1 fruit fly cellular context compared by ENCODE assay signal in the genomic region with DNA sequence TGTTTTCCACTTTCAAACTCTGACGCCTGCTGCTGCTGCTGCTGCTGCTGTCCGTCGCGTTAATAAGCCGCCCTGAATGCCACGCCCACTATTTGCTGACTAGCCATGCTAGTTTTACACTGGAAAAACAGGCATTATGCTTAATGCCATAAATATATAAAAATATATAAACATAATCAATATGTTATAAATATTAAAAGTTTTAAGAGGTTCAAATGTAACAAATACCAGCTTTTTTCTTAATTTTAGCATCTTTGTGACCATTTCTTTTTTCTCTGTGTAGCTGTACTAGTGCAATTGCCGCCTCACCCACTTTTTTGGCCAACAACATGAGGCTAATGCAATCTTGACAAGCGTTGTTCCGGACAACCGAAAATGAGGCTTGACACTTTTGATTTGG.
A peak's percentile ranks its signal among the peaks of the same experiment; 100 is the strongest.
TF ChIP-seq lines count a peak whose summit lies in the region.

No protein-coding gene starts in this region.

TF ChIP-seq in whole organism, embryonic, 481 proteins besides CTCF, POLR2A, EP300 and RAD21 (continued from another document):
- no peak for TF ChIP-seq Drgx (GFP tag; IDR thresholded peaks at IDR 0.05; lab: Robert Waterston, UW)
- no peak for TF ChIP-seq CG4617 (GFP tag; optimal IDR thresholded peaks at IDR 0.05; lab: Kevin White, UChicago; ENCODE audit: borderline replicate concordance)
- no peak for TF ChIP-seq CG7963 (GFP tag; IDR thresholded peaks at IDR 0.05; lab: Robert Waterston, UW; ENCODE audit: partially characterized antibody)
- no peak for TF ChIP-seq CG43689 (GFP tag; IDR thresholded peaks at IDR 0.05; lab: Robert Waterston, UW)
- no peak for TF ChIP-seq so (GFP tag; IDR thresholded peaks at IDR 0.05; lab: Robert Waterston, UW)
- TF ChIP-seq CG1647 (GFP tag; optimal IDR thresholded peaks at IDR 0.05; lab: Kevin White, UChicago), result no peak
- peak; percentile 47 for TF ChIP-seq CG1233 (GFP tag; optimal IDR thresholded peaks at IDR 0.05; lab: Kevin White, UChicago)
- no peak for TF ChIP-seq D (optimal IDR thresholded peaks at IDR 0.05; lab: Kevin White, UChicago)
- TF ChIP-seq D (GFP tag; optimal IDR thresholded peaks at IDR 0.05; lab: Kevin White, UChicago), result peak; percentile 38
- no peak for TF ChIP-seq CG12071 (GFP tag; optimal IDR thresholded peaks at IDR 0.05; lab: Kevin White, UChicago)
- peak; percentile 20 for TF ChIP-seq Fer3 (tag; optimal IDR thresholded peaks at IDR 0.05; lab: Kevin White, UChicago)
- no peak for TF ChIP-seq Doc2 (GFP tag; IDR thresholded peaks at IDR 0.05; lab: Robert Waterston, UW)
- TF ChIP-seq CHES-1-like (GFP tag; optimal IDR thresholded peaks at IDR 0.05; lab: Kevin White, UChicago), result no peak
- TF ChIP-seq CG14710 (tag; optimal IDR thresholded peaks at IDR 0.05; lab: Kevin White, UChicago), result peak; percentile 44
- TF ChIP-seq ftz-f1 (GFP tag; optimal IDR thresholded peaks at IDR 0.05; lab: Kevin White, UChicago), result no peak
- TF ChIP-seq CG9797 (GFP tag; optimal IDR thresholded peaks at IDR 0.05; lab: Kevin White, UChicago), result no peak
- TF ChIP-seq CG42726 (GFP tag; IDR thresholded peaks at IDR 0.05; lab: Robert Waterston, UW; ENCODE audit: partially characterized antibody), result no peak
- no peak for TF ChIP-seq chif (GFP tag; optimal IDR thresholded peaks at IDR 0.05; lab: Kevin White, UChicago)
- no peak for TF ChIP-seq ato (GFP tag; IDR thresholded peaks at IDR 0.05; lab: Robert Waterston, UW; ENCODE audit: partially characterized antibody)
- TF ChIP-seq CG6854 (GFP tag; optimal IDR thresholded peaks at IDR 0.05; lab: Kevin White, UChicago), result peak; percentile 24
- TF ChIP-seq bsh (GFP tag; optimal IDR thresholded peaks at IDR 0.05; lab: Kevin White, UChicago), result peak in 1 of 2 experiments; percentile 60
- TF ChIP-seq Mad (GFP tag; optimal IDR thresholded peaks at IDR 0.05; lab: Kevin White, UChicago), result no peak
- no peak for TF ChIP-seq CG4328 (GFP tag; optimal IDR thresholded peaks at IDR 0.05; lab: Kevin White, UChicago)
- no peak for TF ChIP-seq CG8944 (GFP tag; optimal IDR thresholded peaks at IDR 0.05; lab: Kevin White, UChicago)
- peak; percentile 41 for TF ChIP-seq Sox102F (GFP tag; optimal IDR thresholded peaks at IDR 0.05; lab: Kevin White, UChicago)
- TF ChIP-seq MBD-R2 (GFP tag; IDR thresholded peaks at IDR 0.05; lab: Robert Waterston, UW), result no peak
- TF ChIP-seq CG33213 (GFP tag; optimal IDR thresholded peaks at IDR 0.05; lab: Kevin White, UChicago), result no peak
- TF ChIP-seq CG11504 (tag; optimal IDR thresholded peaks at IDR 0.05; lab: Kevin White, UChicago), result peak; percentile 65
- TF ChIP-seq sug (tag; optimal IDR thresholded peaks at IDR 0.05; lab: Kevin White, UChicago), result no peak
- peak; percentile 11 for TF ChIP-seq Sox100B (GFP tag; optimal IDR thresholded peaks at IDR 0.05; lab: Kevin White, UChicago)
- no peak for TF ChIP-seq CG17612 (GFP tag; IDR thresholded peaks at IDR 0.05; lab: Robert Waterston, UW)
- no peak for TF ChIP-seq nau (GFP tag; optimal IDR thresholded peaks at IDR 0.05; lab: Kevin White, UChicago)
- TF ChIP-seq E2f2 (GFP tag; IDR thresholded peaks at IDR 0.05; lab: Robert Waterston, UW), result peak; percentile 30; the same call in 1 of the 2 replicates
- TF ChIP-seq CG12942 (GFP tag; optimal IDR thresholded peaks at IDR 0.05; lab: Kevin White, UChicago), result no peak
- TF ChIP-seq Neu2 (GFP tag; optimal IDR thresholded peaks at IDR 0.05; lab: Kevin White, UChicago; ENCODE audit: borderline replicate concordance), result no peak
- TF ChIP-seq CG34422 (GFP tag; IDR thresholded peaks at IDR 0.05; lab: Robert Waterston, UW), result no peak
- no peak for TF ChIP-seq slp2 (GFP tag; optimal IDR thresholded peaks at IDR 0.05; lab: Kevin White, UChicago)
- no peak for TF ChIP-seq CG1832 (GFP tag; optimal IDR thresholded peaks at IDR 0.05; lab: Kevin White, UChicago)
- peak; percentile 26 for TF ChIP-seq CG13424 (tag; optimal IDR thresholded peaks at IDR 0.05; lab: Kevin White, UChicago)
- TF ChIP-seq psq (GFP tag; optimal IDR thresholded peaks at IDR 0.05; lab: Kevin White, UChicago), result no peak
- no peak for TF ChIP-seq CG14667 (GFP tag; IDR thresholded peaks at IDR 0.05; lab: Robert Waterston, UW)
- TF ChIP-seq CG4730 (GFP tag; IDR thresholded peaks at IDR 0.05; lab: Robert Waterston, UW), result peak; percentile 14; the same call in 1 of the 2 replicates
- peak; percentile 8 for TF ChIP-seq Nf-YC (tag; optimal IDR thresholded peaks at IDR 0.05; lab: Kevin White, UChicago)
- no peak for TF ChIP-seq HLHmδ (GFP tag; optimal IDR thresholded peaks at IDR 0.05; lab: Kevin White, UChicago)
- no peak; the same call in 2 of the 3 replicates for TF ChIP-seq croc (GFP tag; conservative IDR thresholded peaks at IDR 0.05; lab: Robert Waterston, UW)
- TF ChIP-seq corto (GFP tag; optimal IDR thresholded peaks at IDR 0.05; lab: Kevin White, UChicago), result no peak
- TF ChIP-seq org-1 (GFP tag; optimal IDR thresholded peaks at IDR 0.05; lab: Kevin White, UChicago), result no peak
- no peak for TF ChIP-seq CG13123 (GFP tag; optimal IDR thresholded peaks at IDR 0.05; lab: Kevin White, UChicago)
- TF ChIP-seq lola (GFP tag; optimal IDR thresholded peaks at IDR 0.05; lab: Kevin White, UChicago), result peak in 1 of 3 experiments; percentile 52
- no peak for TF ChIP-seq vfl (GFP tag; optimal IDR thresholded peaks at IDR 0.05; lab: Kevin White, UChicago)
- TF ChIP-seq MTF-1 (GFP tag; optimal IDR thresholded peaks at IDR 0.05; lab: Kevin White, UChicago; ENCODE audit: borderline replicate concordance), result no peak
- TF ChIP-seq gro (GFP tag; optimal IDR thresholded peaks at IDR 0.05; lab: Kevin White, UChicago), result no peak
- TF ChIP-seq CG13287 (GFP tag; IDR thresholded peaks at IDR 0.05; lab: Robert Waterston, UW; ENCODE audit: partially characterized antibody), result no peak
- no peak for TF ChIP-seq Lim3 (GFP tag; IDR thresholded peaks at IDR 0.05; lab: Robert Waterston, UW)
- TF ChIP-seq GATAe (GFP tag; conservative IDR thresholded peaks at IDR 0.05; lab: Robert Waterston, UW), result no peak
- TF ChIP-seq CG32767 (GFP tag; IDR thresholded peaks at IDR 0.05; lab: Robert Waterston, UW), result peak; percentile 21; the same call in 1 of the 2 replicates
- peak; percentile 43 for TF ChIP-seq Blimp-1 (GFP tag; optimal IDR thresholded peaks at IDR 0.05; lab: Kevin White, UChicago)
- no peak for TF ChIP-seq CG10565 (GFP tag; optimal IDR thresholded peaks at IDR 0.05; lab: Kevin White, UChicago)
- no peak for TF ChIP-seq CG6272 (GFP tag; IDR thresholded peaks at IDR 0.05; lab: Robert Waterston, UW)
- no peak for TF ChIP-seq pho (GFP tag; optimal IDR thresholded peaks at IDR 0.05; lab: Kevin White, UChicago)
- TF ChIP-seq CG17328 (GFP tag; IDR thresholded peaks at IDR 0.05; lab: Robert Waterston, UW), result peak; percentile 47; the same call in 1 of the 2 replicates
- peak; percentile 35 for TF ChIP-seq CG30431 (GFP tag; optimal IDR thresholded peaks at IDR 0.05; lab: Kevin White, UChicago)
- TF ChIP-seq Rx (GFP tag; IDR thresholded peaks at IDR 0.05; lab: Robert Waterston, UW), result no peak; the same call in 1 of the 2 replicates
- peak; percentile 9 for TF ChIP-seq Nf-YB (GFP tag; optimal IDR thresholded peaks at IDR 0.05; lab: Kevin White, UChicago)
- TF ChIP-seq wor (GFP tag; IDR thresholded peaks at IDR 0.05; lab: Robert Waterston, UW), result 0 out of 2 replicates have a peak, but pooled peaks have one; percentile 23
- TF ChIP-seq ham (GFP tag; IDR thresholded peaks at IDR 0.05; lab: Robert Waterston, UW), result no peak
- peak; percentile 32 for TF ChIP-seq CG6254 (GFP tag; optimal IDR thresholded peaks at IDR 0.05; lab: Kevin White, UChicago)
- no peak for TF ChIP-seq Ets97D (GFP tag; optimal IDR thresholded peaks at IDR 0.05; lab: Kevin White, UChicago)
- TF ChIP-seq cas (GFP tag; IDR thresholded peaks at IDR 0.05; lab: Robert Waterston, UW), result no peak
- TF ChIP-seq ERR (GFP tag; optimal IDR thresholded peaks at IDR 0.05; lab: Kevin White, UChicago), result no peak
- TF ChIP-seq CG15601 (tag; optimal IDR thresholded peaks at IDR 0.05; lab: Kevin White, UChicago), result no peak
- TF ChIP-seq D19B (GFP tag; optimal IDR thresholded peaks at IDR 0.05; lab: Kevin White, UChicago), result no peak
- TF ChIP-seq odd (GFP tag; optimal IDR thresholded peaks at IDR 0.05; lab: Kevin White, UChicago), result no peak
- TF ChIP-seq Xrp1 (GFP tag; IDR thresholded peaks at IDR 0.05; lab: Robert Waterston, UW), result peak; percentile 71
- no peak for TF ChIP-seq Six4 (GFP tag; optimal IDR thresholded peaks at IDR 0.05; lab: Kevin White, UChicago)
- no peak for TF ChIP-seq YL-1 (GFP tag; optimal IDR thresholded peaks at IDR 0.05; lab: Kevin White, UChicago)
- no peak for TF ChIP-seq Dll (GFP tag; IDR thresholded peaks at IDR 0.05; lab: Robert Waterston, UW; ENCODE audit: partially characterized antibody)
- no peak for TF ChIP-seq Dip2 (GFP tag; IDR thresholded peaks at IDR 0.05; lab: Robert Waterston, UW)
- no peak for TF ChIP-seq Ets65A (GFP tag; lab: Kevin White, UChicago)
- TF ChIP-seq fd102C (GFP tag; optimal IDR thresholded peaks at IDR 0.05; lab: Kevin White, UChicago), result no peak
- TF ChIP-seq CG14965 (GFP tag; optimal IDR thresholded peaks at IDR 0.05; lab: Kevin White, UChicago; ENCODE audit: borderline replicate concordance), result no peak
- no peak for TF ChIP-seq slou (GFP tag; optimal IDR thresholded peaks at IDR 0.05; lab: Kevin White, UChicago)
- TF ChIP-seq HLH54F (GFP tag; optimal IDR thresholded peaks at IDR 0.05; lab: Kevin White, UChicago), result no peak
- peak; percentile 6 for TF ChIP-seq nerfin-1 (tag; optimal IDR thresholded peaks at IDR 0.05; lab: Kevin White, UChicago)
TF ChIP-seq in whole organism, embryonic: peak in this region for 114.
